Worm (Caenorhabditis elegans): Measurements from ENCODE around the gene F54C9.7.

Gene F54C9.7

ce11 chrII:8566806-8567266, 6.3 kb upstream of the F54C9.7 start, which contains the start of gene F54C9.3:
TSS of gene F54C9.3 (minus strand) at chrII:8566856.
- peak; percentile 74 for TF ChIP-seq elt-2 (tag; optimal IDR thresholded peaks at IDR 0.05)
- peak; percentile 1 for TF ChIP-seq dve-1 (tag; optimal IDR thresholded peaks at IDR 0.05)
- TF ChIP-seq ceh-34 (tag; optimal IDR thresholded peaks at IDR 0.05) = no peak

ce11 chrII:8568234-8568969, 4.7 kb upstream of the F54C9.7 start:
- no peak for TF ChIP-seq zip-5 (tag; optimal IDR thresholded peaks at IDR 0.05)
- TF ChIP-seq hlh-6 (tag; optimal IDR thresholded peaks at IDR 0.05) = peak; percentile 60

ce11 chrII:8569038-8569977, 3.8 kb upstream of the F54C9.7 start, which contains the start of the genes col-38 and rpl-5:
TSS of gene col-38 (minus strand) at chrII:8569088.
TSS of gene rpl-5 (plus strand) at chrII:8569927.
- TF ChIP-seq ttx-3 (tag; optimal IDR thresholded peaks at IDR 0.05) (peak; percentile 29), F13H6.1 (tag; optimal IDR thresholded peaks at IDR 0.05) (peak; percentile 7), unc-3 (GFP tag; conservative IDR thresholded peaks at IDR 0.05) (0 out of 2 replicates have a peak, but pooled peaks have one; percentile 17), unc-3 (tag; optimal IDR thresholded peaks at IDR 0.05) (no peak), fkh-10 (GFP tag; optimal IDR thresholded peaks at IDR 0.05) (no peak), pag-3 (tag; optimal IDR thresholded peaks at IDR 0.05; ENCODE audit: borderline replicate concordance) (no peak), elt-2 (tag; optimal IDR thresholded peaks at IDR 0.05) (peak; percentile 64), fax-1 (tag; optimal IDR thresholded peaks at IDR 0.05) (no peak), ceh-34 (tag; optimal IDR thresholded peaks at IDR 0.05) (peak; percentile 66), pha-2 (tag; optimal IDR thresholded peaks at IDR 0.05) (no peak), hlh-15 (tag; optimal IDR thresholded peaks at IDR 0.05) (no peak), ceh-24 (tag; optimal IDR thresholded peaks at IDR 0.05) (no peak), ahr-1 (tag; optimal IDR thresholded peaks at IDR 0.05) (no peak), sox-2 (GFP tag; IDR thresholded peaks at IDR 0.05) (no peak), hlh-6 (tag; optimal IDR thresholded peaks at IDR 0.05) (no peak), ceh-30 (tag; optimal IDR thresholded peaks at IDR 0.05) (peak; percentile 76), K09A11.1 (tag; optimal IDR thresholded peaks at IDR 0.05; ENCODE audit: insufficient read depth) (no peak), pha-4 (tag; optimal IDR thresholded peaks at IDR 0.05) (no peak), ama-1 (optimal IDR thresholded peaks at IDR 0.05) (no peak), odd-2 (tag; optimal IDR thresholded peaks at IDR 0.05) (no peak), ceh-9 (tag; optimal IDR thresholded peaks at IDR 0.05) (no peak), nfya-1 (tag; optimal IDR thresholded peaks at IDR 0.05) (peak; percentile 87), ceh-2 (tag; optimal IDR thresholded peaks at IDR 0.05) (no peak), ceh-6 (GFP tag; optimal IDR thresholded peaks at IDR 0.05) (no peak), lim-6 (tag; optimal IDR thresholded peaks at IDR 0.05) (no peak), tbx-2 (tag; optimal IDR thresholded peaks at IDR 0.05) (peak; percentile 65), eyg-1 (tag; optimal IDR thresholded peaks at IDR 0.05) (no peak), K02D7.2 (tag; optimal IDR thresholded peaks at IDR 0.05) (no peak), nhr-11 (tag; optimal IDR thresholded peaks at IDR 0.05) (no peak), lin-11 (tag; optimal IDR thresholded peaks at IDR 0.05) (no peak), pax-1 (tag; optimal IDR thresholded peaks at IDR 0.05) (peak; percentile 80), npax-4 (tag; optimal IDR thresholded peaks at IDR 0.05) (no peak), T23F11.4 (GFP tag; optimal IDR thresholded peaks at IDR 0.05) (no peak), pros-1 (tag; optimal IDR thresholded peaks at IDR 0.05) (peak; percentile 10), che-1 (tag; optimal IDR thresholded peaks at IDR 0.05) (peak; percentile 27), zip-5 (tag; optimal IDR thresholded peaks at IDR 0.05) (no peak), ztf-16 (tag; optimal IDR thresholded peaks at IDR 0.05) (no peak), nhr-232 (tag; optimal IDR thresholded peaks at IDR 0.05) (no peak), rnt-1 (tag; optimal IDR thresholded peaks at IDR 0.05) (peak; percentile 71), ref-2 (tag; optimal IDR thresholded peaks at IDR 0.05) (peak; percentile 48), C08G9.2 (tag; optimal IDR thresholded peaks at IDR 0.05) (peak; percentile 48), ceh-14 (tag; optimal IDR thresholded peaks at IDR 0.05) (no peak), ceh-19 (GFP tag; optimal IDR thresholded peaks at IDR 0.05) (no peak), dmd-4 (tag; optimal IDR thresholded peaks at IDR 0.05; ENCODE audit: borderline replicate concordance) (no peak)
